Fruit fly (Drosophila melanogaster): ENCODE results near the gene betaTub65B.

DNA sequence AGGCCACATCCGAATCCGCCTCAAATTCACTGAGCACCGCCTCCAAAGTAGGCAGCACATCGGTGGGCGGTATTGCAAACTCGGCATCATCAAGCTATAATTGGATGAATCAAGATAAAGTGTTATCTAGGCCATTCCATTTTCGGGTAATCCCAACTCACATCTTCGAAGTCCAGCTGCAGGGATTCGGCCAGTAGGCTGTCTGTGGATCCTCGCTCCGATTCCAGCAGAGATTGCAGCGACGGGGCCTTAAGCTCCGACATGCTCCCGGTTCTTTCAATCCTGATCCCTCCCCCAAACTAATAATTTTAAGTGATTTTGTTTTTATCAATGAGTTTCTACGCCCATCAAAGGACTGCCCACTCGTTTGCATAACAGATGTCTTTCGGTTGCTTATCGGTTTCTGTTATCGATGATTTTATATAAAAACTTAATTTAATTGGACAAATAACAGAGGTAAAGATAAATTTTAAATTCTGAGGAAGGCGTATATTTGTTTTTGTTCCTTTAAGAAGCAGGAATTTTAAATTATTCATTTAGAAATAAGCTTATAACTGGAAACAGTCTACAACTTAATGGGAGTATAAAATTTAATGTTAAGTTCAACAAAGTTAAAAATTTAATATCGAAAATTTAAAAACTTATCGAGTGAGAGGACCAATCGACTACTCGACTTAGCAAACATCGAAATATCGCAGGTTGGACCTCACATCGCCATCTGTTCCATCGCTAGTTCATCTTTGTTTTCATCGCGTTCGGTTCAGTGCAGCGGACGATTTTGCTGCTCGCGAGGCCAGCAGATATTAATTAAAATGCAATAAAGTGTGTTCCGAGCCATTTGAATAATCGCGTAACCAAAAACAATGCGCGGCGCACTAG, 35.4 kb upstream of the betaTub65B start, which contains the start of the genes Vps8 and sfl:
- TF ChIP-seq CG8478 (optimal IDR thresholded peaks at IDR 0.05) (no peak), CTCF (optimal IDR thresholded peaks at IDR 0.05) (peak in 1 of 2 experiments; percentile 6)
